Worm (Caenorhabditis elegans) whole organism, L4 larva: ENCODE measurements around the gene F34D6.1.

Source experiments
- ama-1 ChIP-seq: fragments of 150-350 bp; optimal IDR thresholded peaks from 2 replicates; lab custom pipeline; 2014; ENCODE audit warnings: inconsistent platforms, mixed read lengths
- egl-27 ChIP-seq: sonication (generic microtip); optimal IDR thresholded peaks from 3 replicates; lab custom pipeline; 2017; ENCODE audit warnings: missing biosample characterization, missing genetic modification reagents, missing genetic modification characterization
- lir-3 ChIP-seq: sonication (generic microtip); optimal IDR thresholded peaks from 2 replicates; lab custom pipeline; 2016; ENCODE audit warnings: mild to moderate bottlenecking, missing genetic modification characterization, missing compliant biosample characterization
- nhr-76 ChIP-seq: fragments of 150-350 bp; optimal IDR thresholded peaks from 2 replicates; lab custom pipeline; 2014; ENCODE audit warnings: missing biosample characterization, missing genetic modification characterization
- nhr-77 ChIP-seq: fragments of 150-350 bp; optimal IDR thresholded peaks from 2 replicates; lab custom pipeline; 2014; ENCODE audit warnings: missing biosample characterization, missing genetic modification characterization
- pqm-1 ChIP-seq: sonication (generic microtip); optimal IDR thresholded peaks from 2 replicates; lab custom pipeline; 2017; ENCODE audit warnings: missing biosample characterization, missing genetic modification characterization
- tra-1 ChIP-seq: fragments of 200-800 bp; sonication (Bioruptor generic); IDR thresholded peaks from 2 replicates; pipeline ENCODE4 v1.3.6; 2022; ENCODE audit warnings: missing genetic modification reagents, missing genetic modification characterization, missing compliant biosample characterization

DNA sequence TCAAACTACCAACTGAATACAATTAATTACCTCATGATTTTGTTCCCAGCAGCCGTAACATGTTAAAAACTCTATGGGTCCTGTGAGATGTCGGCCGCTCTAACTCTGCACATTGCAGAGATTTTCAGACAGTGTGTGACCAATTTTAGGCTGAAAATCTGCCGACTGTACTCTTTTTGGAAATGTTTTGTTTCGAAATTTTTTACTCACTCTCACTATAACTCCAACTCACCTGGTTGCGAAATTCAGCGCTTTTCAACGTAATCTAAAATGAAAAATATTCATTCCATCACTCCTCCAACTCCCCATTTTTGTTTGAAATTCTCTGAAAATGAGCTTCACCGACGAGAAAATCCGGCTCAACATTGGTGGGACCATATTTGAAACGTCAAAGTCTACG lies 31.5 kb downstream of the F34D6.1 start, which contains the start of the genes F22E5.13 and F22E5.6:
- no peak for TF ChIP-seq egl-27 (tag; lab: Kevin White, UChicago)
- TF ChIP-seq nhr-77 (tag; lab: Kevin White, UChicago): no peak
- TF ChIP-seq pqm-1 (tag; lab: Kevin White, UChicago): no peak
- no peak for TF ChIP-seq tra-1 (GFP tag; lab: Robert Waterston, UW)
- TF ChIP-seq nhr-76 (tag; lab: Kevin White, UChicago): no peak
- TF ChIP-seq lir-3 (tag; lab: Kevin White, UChicago): no peak
- TF ChIP-seq ama-1: no peak
